Fruit fly (Drosophila melanogaster) S2 (cell line): ENCODE data around the gene RASSF8.

ENCODE experiments used
- CG8478 ChIP-seq: fragments of >200 bp; optimal IDR thresholded peaks from 2 replicates; lab custom pipeline; 2018
- CTCF ChIP-seq, 2 experiments: fragments of >200 bp; optimal IDR thresholded peaks; 2 replicates each; lab custom pipeline; 2018

dm6 chr3R:25652066-25652720, 9.4 kb upstream of the RASSF8 start:
- TF ChIP-seq CG8478, result no peak
- TF ChIP-seq CTCF (optimal IDR thresholded peaks at IDR 0.05; lab: Kevin White, UChicago), result no peak
